Worm (Caenorhabditis elegans): ENCODE measurements around the gene C28H8.5.

C28H8.5 gene

DNA sequence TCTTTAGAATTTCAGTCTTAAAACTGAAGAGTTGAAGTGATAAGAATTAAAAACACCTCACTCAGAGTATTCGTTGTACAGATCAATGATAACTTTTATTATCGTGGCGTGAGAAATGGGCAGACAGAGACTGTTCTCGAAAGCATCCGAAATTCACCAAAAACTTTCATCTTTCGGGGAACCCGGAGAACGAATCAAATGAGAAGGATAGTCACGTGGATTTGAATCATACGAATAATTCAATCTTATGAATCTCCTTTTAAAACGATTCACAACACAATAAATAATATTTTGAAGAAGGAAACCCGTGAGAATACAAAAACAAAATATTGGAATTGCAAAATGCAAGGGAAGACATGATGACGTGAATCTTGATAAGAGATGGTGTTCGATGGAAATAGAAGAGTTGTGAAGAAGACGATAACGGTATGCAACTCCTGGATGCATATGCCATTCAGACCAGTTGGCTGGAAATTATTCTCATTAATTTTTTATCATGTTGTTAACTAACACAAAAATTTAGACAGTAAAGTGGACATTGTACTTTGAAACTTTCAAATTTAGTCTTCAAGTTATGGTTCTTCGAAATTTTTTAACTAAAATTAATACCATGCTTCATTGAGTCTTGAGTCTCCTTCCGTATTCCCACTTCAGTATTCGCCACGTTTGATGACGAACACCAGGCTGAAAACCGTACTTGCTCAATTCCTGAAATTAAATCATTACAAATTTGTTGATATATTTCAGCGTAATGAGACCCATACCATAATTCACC lies 7.1 kb upstream of the C28H8.5 start:
- TF ChIP-seq dsc-1 (tag; optimal IDR thresholded peaks at IDR 0.05) (no peak), fkh-4 (tag; optimal IDR thresholded peaks at IDR 0.05; ENCODE audit: borderline replicate concordance) (no peak), ama-1 (optimal IDR thresholded peaks at IDR 0.05) (no peak), F16B12.6 (tag; optimal IDR thresholded peaks at IDR 0.05) (no peak), sox-4 (tag; optimal IDR thresholded peaks at IDR 0.05) (no peak), ztf-11 (tag; optimal IDR thresholded peaks at IDR 0.05) (no peak), ces-1 (GFP tag; optimal IDR thresholded peaks at IDR 0.05) (no peak), zip-4 (GFP tag; optimal IDR thresholded peaks at IDR 0.05) (no peak), jun-1 (tag; optimal IDR thresholded peaks at IDR 0.05) (no peak), efl-1 (optimal IDR thresholded peaks at IDR 0.05) (no peak), efl-1 (GFP tag; optimal IDR thresholded peaks at IDR 0.05 in 1 of 2) (peak in 1 of 2 experiments; percentile 78), unc-98 (GFP tag; IDR thresholded peaks at IDR 0.05) (no peak), mdl-1 (tag; optimal IDR thresholded peaks at IDR 0.05) (peak in 1 of 2 experiments; percentile 0), nhr-77 (tag; optimal IDR thresholded peaks at IDR 0.05) (no peak), rnt-1 (tag; optimal IDR thresholded peaks at IDR 0.05) (no peak), mab-9 (GFP tag; IDR thresholded peaks at IDR 0.05) (no peak), dpl-1 (GFP tag; optimal IDR thresholded peaks at IDR 0.05) (no peak), fos-1 (tag; optimal IDR thresholded peaks at IDR 0.05) (no peak), lsy-2 (tag; optimal IDR thresholded peaks at IDR 0.05) (no peak), mep-1 (tag; optimal IDR thresholded peaks at IDR 0.05) (peak; percentile 21), hlh-4 (tag; optimal IDR thresholded peaks at IDR 0.05) (no peak), ets-5 (GFP tag; IDR thresholded peaks at IDR 0.05) (no peak), egl-27 (tag; optimal IDR thresholded peaks at IDR 0.05) (no peak), vab-15 (tag; optimal IDR thresholded peaks at IDR 0.05) (no peak), nhr-19 (GFP tag; conservative IDR thresholded peaks at IDR 0.05) (peak; percentile 27), lin-15B (tag; optimal IDR thresholded peaks at IDR 0.05) (no peak), unc-30 (tag; optimal IDR thresholded peaks at IDR 0.05) (no peak), ztf-4 (tag; optimal IDR thresholded peaks at IDR 0.05) (no peak), nhr-12 (tag; optimal IDR thresholded peaks at IDR 0.05) (no peak), lin-14 (GFP tag; optimal IDR thresholded peaks at IDR 0.05) (peak; percentile 31), lin-35 (GFP tag; optimal IDR thresholded peaks at IDR 0.05) (peak in 1 of 2 experiments; percentile 62), snu-23 (GFP tag; optimal IDR thresholded peaks at IDR 0.05) (peak; percentile 65), unc-62 (GFP tag; optimal IDR thresholded peaks at IDR 0.05) (no peak), nhr-47 (tag; optimal IDR thresholded peaks at IDR 0.05) (no peak), nhr-28 (tag; optimal IDR thresholded peaks at IDR 0.05) (no peak), swsn-7 (tag; optimal IDR thresholded peaks at IDR 0.05) (no peak), sup-37 (GFP tag; optimal IDR thresholded peaks at IDR 0.05) (no peak), sptf-1 (tag; optimal IDR thresholded peaks at IDR 0.05) (no peak), C34B4.2 (tag; optimal IDR thresholded peaks at IDR 0.05) (no peak), alr-1 (tag; optimal IDR thresholded peaks at IDR 0.05; ENCODE audit: borderline replicate concordance) (no peak), skn-1 (tag; optimal IDR thresholded peaks at IDR 0.05) (no peak), egl-13 (tag; optimal IDR thresholded peaks at IDR 0.05) (no peak), C16A3.4 (tag; optimal IDR thresholded peaks at IDR 0.05) (no peak), grh-1 (GFP tag; IDR thresholded peaks at IDR 0.05) (peak; percentile 26; the same call in 1 of the 2 replicates), ceh-90 (tag; optimal IDR thresholded peaks at IDR 0.05) (no peak), Y116A8C.19 (tag; optimal IDR thresholded peaks at IDR 0.05; ENCODE audit: borderline replicate concordance) (no peak), irx-1 (tag; optimal IDR thresholded peaks at IDR 0.05) (no peak), snpc-4 (tag; optimal IDR thresholded peaks at IDR 0.05) (no peak), elt-2 (tag; optimal IDR thresholded peaks at IDR 0.05) (peak; percentile 38), C04F5.9 (tag; optimal IDR thresholded peaks at IDR 0.05) (no peak), nhr-11 (tag; optimal IDR thresholded peaks at IDR 0.05) (no peak), tlp-1 (tag; optimal IDR thresholded peaks at IDR 0.05) (no peak), nhr-84 (tag; optimal IDR thresholded peaks at IDR 0.05) (no peak)

Measured in whole organism, L1 larva.